Fruit fly (Drosophila melanogaster) whole organism, pupa: Measurements from ENCODE around the gene CG13843.

Experiments
- CG12605 ChIP-seq: fragments of 200-800 bp; sonication (Bioruptor generic); IDR thresholded peaks from 2 replicates; pipeline ENCODE4 v1.3.6; 2022; ENCODE audit warnings: missing biosample characterization, missing genetic modification characterization
- CG13204 ChIP-seq: fragments of 200-800 bp; sonication (Bioruptor generic); optimal IDR thresholded peaks from 2 replicates; lab custom pipeline; 2018; ENCODE audit warnings: missing biosample characterization, mild to moderate bottlenecking, missing genetic modification characterization, moderate library complexity
- CG14655 ChIP-seq: fragments of 200-800 bp; sonication (Bioruptor generic); optimal IDR thresholded peaks from 3 replicates; lab custom pipeline; 2017; ENCODE audit warnings: mild to moderate bottlenecking, missing biosample characterization, missing genetic modification reagents, missing genetic modification characterization
- CG17806 ChIP-seq: fragments of 200-800 bp; sonication (Bioruptor generic); optimal IDR thresholded peaks from 2 replicates; lab custom pipeline; 2018; ENCODE audit warnings: missing biosample characterization, mild to moderate bottlenecking, missing genetic modification characterization, moderate library complexity
- CG32121 ChIP-seq: fragments of 200-800 bp; sonication (Bioruptor generic); IDR thresholded peaks from 2 replicates; pipeline ENCODE4 v1.3.6; 2022; ENCODE audit warnings: missing biosample characterization, missing genetic modification characterization
- CG8301 ChIP-seq: fragments of 200-800 bp; sonication (Bioruptor generic); optimal IDR thresholded peaks from 2 replicates; lab custom pipeline; 2018; ENCODE audit warnings: missing biosample characterization, mild to moderate bottlenecking, missing genetic modification characterization
- EcR ChIP-seq: fragments of 200-800 bp; sonication (Bioruptor generic); optimal IDR thresholded peaks from 3 replicates; lab custom pipeline; 2019; ENCODE audit warnings: missing biosample characterization, missing genetic modification characterization, mild to moderate bottlenecking, moderate library complexity, missing genetic modification reagents
- Pif1A ChIP-seq: fragments of 200-800 bp; sonication (Bioruptor generic); optimal IDR thresholded peaks from 3 replicates; lab custom pipeline; 2016; ENCODE audit warnings: missing biosample characterization, missing genetic modification characterization
- Pif1B ChIP-seq: fragments of 200-800 bp; sonication (Bioruptor generic); optimal IDR thresholded peaks from 3 replicates; lab custom pipeline; 2016; ENCODE audit warnings: missing biosample characterization, missing genetic modification characterization
- Snoo ChIP-seq: fragments of 200-800 bp; sonication (Bioruptor generic); optimal IDR thresholded peaks from 3 replicates; lab custom pipeline; 2017; ENCODE audit warnings: missing biosample characterization, mild to moderate bottlenecking, missing genetic modification characterization, inconsistent platforms
- fd96Ca ChIP-seq: fragments of 200-800 bp; sonication (Bioruptor generic); IDR thresholded peaks from 3 replicates; pipeline ENCODE4 v1.3.6; 2022; ENCODE audit warnings: missing biosample characterization, missing genetic modification characterization
- gl ChIP-seq: fragments of 200-800 bp; sonication (Bioruptor generic); optimal IDR thresholded peaks from 2 replicates; lab custom pipeline; 2018; ENCODE audit warnings: missing biosample characterization, mild to moderate bottlenecking, missing genetic modification characterization
- rn ChIP-seq: fragments of 200-800 bp; sonication (Bioruptor generic); IDR thresholded peaks from 2 replicates; pipeline ENCODE4 v1.3.6; 2022; ENCODE audit warnings: missing biosample characterization, missing genetic modification characterization

dm6 chr3R:22562502-22562901, 46.8 kb upstream of the CG13843 start, which contains the start of gene sit:
- no peak for TF ChIP-seq fd96Ca (GFP tag; lab: Robert Waterston, UW)
- no peak for TF ChIP-seq Pif1B (GFP tag; lab: Kevin White, UChicago)
- no peak for TF ChIP-seq CG13204 (GFP tag; lab: Kevin White, UChicago)
- TF ChIP-seq gl (tag; lab: Kevin White, UChicago), result no peak
- no peak for TF ChIP-seq rn (GFP tag; lab: Robert Waterston, UW)
- no peak for TF ChIP-seq Snoo (tag; lab: Kevin White, UChicago)
- no peak for TF ChIP-seq EcR (GFP tag; lab: Kevin White, UChicago)
- no peak for TF ChIP-seq CG17806 (tag; lab: Kevin White, UChicago)
- TF ChIP-seq Pif1A (GFP tag; lab: Kevin White, UChicago), result no peak
- TF ChIP-seq CG14655 (GFP tag; lab: Kevin White, UChicago), result no peak
- no peak for TF ChIP-seq CG12605 (GFP tag; lab: Robert Waterston, UW)
- no peak for TF ChIP-seq CG32121 (GFP tag; lab: Robert Waterston, UW)
- TF ChIP-seq CG8301 (tag; lab: Kevin White, UChicago), result no peak
